Fruit fly (Drosophila melanogaster) whole organism, embryonic: ENCODE results near the gene cort.

ENCODE experiments used
- Aef1 ChIP-seq: fragments of 200-800 bp; sonication (Bioruptor generic); IDR thresholded peaks from 3 replicates; pipeline ENCODE4 v1.3.6; 2022; ENCODE audit warnings: missing biosample characterization, missing genetic modification characterization
- Antp ChIP-seq: fragments of 200-800 bp; sonication (Bioruptor generic); optimal IDR thresholded peaks from 3 replicates; lab custom pipeline; 2016; ENCODE audit warnings: missing biosample characterization, missing genetic modification characterization
- Atf-2 ChIP-seq: fragments of 200-800 bp; sonication (Bioruptor generic); optimal IDR thresholded peaks from 2 replicates; lab custom pipeline; 2016; ENCODE audit warnings: missing biosample characterization, missing genetic modification characterization
- Awh ChIP-seq: fragments of 200-800 bp; sonication (Bioruptor generic); IDR thresholded peaks from 2 replicates; pipeline ENCODE4, ENCODE4 v1.3.6; 2022; ENCODE audit warnings: missing biosample characterization, missing genetic modification characterization
- CG11247 ChIP-seq: fragments of 200-800 bp; sonication (Bioruptor generic); IDR thresholded peaks from 2 replicates; pipeline ENCODE4 v1.3.6; 2022; ENCODE audit warnings: missing biosample characterization, missing genetic modification characterization
- CG12104 ChIP-seq: fragments of 200-800 bp; sonication (Bioruptor generic); optimal IDR thresholded peaks from 3 replicates; lab custom pipeline; 2016; ENCODE audit warnings: missing biosample characterization, missing genetic modification characterization
- CG1233 ChIP-seq: fragments of 200-800 bp; sonication (Bioruptor generic); optimal IDR thresholded peaks from 4 replicates; lab custom pipeline; 2018; ENCODE audit warnings: missing biosample characterization, mild to moderate bottlenecking, missing genetic modification characterization
- CG13287 ChIP-seq: fragments of 200-800 bp; sonication (Bioruptor generic); IDR thresholded peaks from 2 replicates; pipeline ENCODE4 v1.3.6; 2022; ENCODE audit warnings: missing biosample characterization, missing genetic modification characterization; ENCODE audit not compliant: partially characterized antibody
- CG13424 ChIP-seq: fragments of 200-800 bp; sonication (Bioruptor generic); optimal IDR thresholded peaks from 2 replicates; lab custom pipeline; 2019; ENCODE audit warnings: missing biosample characterization, mild to moderate bottlenecking, missing genetic modification characterization, moderate library complexity
- CG1603 ChIP-seq: fragments of 200-800 bp; sonication (Bioruptor generic); optimal IDR thresholded peaks from 2 replicates; lab custom pipeline; 2019; ENCODE audit warnings: missing biosample characterization, mild to moderate bottlenecking, missing genetic modification characterization, moderate library complexity
- CG17612 ChIP-seq: fragments of 200-800 bp; sonication (Bioruptor generic); IDR thresholded peaks from 2 replicates; pipeline ENCODE4 v1.3.6; 2022; ENCODE audit warnings: missing biosample characterization, missing genetic modification characterization
- CG17802 ChIP-seq: fragments of 200-800 bp; sonication (Bioruptor generic); optimal IDR thresholded peaks from 2 replicates; lab custom pipeline; 2018; ENCODE audit warnings: missing biosample characterization, mild to moderate bottlenecking, missing genetic modification characterization, moderate library complexity
- CG17912 ChIP-seq: fragments of 200-800 bp; sonication (Bioruptor generic); optimal IDR thresholded peaks from 2 replicates; lab custom pipeline; 2018; ENCODE audit warnings: missing biosample characterization, mild to moderate bottlenecking, missing genetic modification characterization
- CG30431 ChIP-seq: fragments of 200-800 bp; sonication (Bioruptor generic); optimal IDR thresholded peaks from 2 replicates; lab custom pipeline; 2017; ENCODE audit warnings: missing biosample characterization, missing genetic modification characterization
- CG42726 ChIP-seq: fragments of 200-800 bp; sonication (Bioruptor generic); IDR thresholded peaks from 2 replicates; pipeline ENCODE4 v1.3.6; 2022; ENCODE audit warnings: missing biosample characterization, missing genetic modification characterization; ENCODE audit not compliant: partially characterized antibody
- CG4424 ChIP-seq: fragments of 200-800 bp; sonication (Bioruptor generic); optimal IDR thresholded peaks from 3 replicates; lab custom pipeline; 2016; ENCODE audit warnings: missing biosample characterization, missing genetic modification characterization
- CG6175 ChIP-seq: fragments of 200-800 bp; sonication (Bioruptor generic); IDR thresholded peaks from 3 replicates; pipeline ENCODE4 v1.3.6; 2022; ENCODE audit warnings: missing biosample characterization, missing genetic modification characterization
- CG8290 ChIP-seq, 3 experiments: fragments of 200-800 bp; sonication (Bioruptor generic); optimal IDR thresholded peaks; 2 replicates each; lab custom pipeline; 2016 to 2019; ENCODE audit warnings: missing biosample characterization in 3 of 3, missing genetic modification characterization in 3 of 3, mild to moderate bottlenecking in 2 of 3, moderate library complexity in 1 of 3
- CHES-1-like ChIP-seq: fragments of 200-800 bp; sonication (Bioruptor generic); optimal IDR thresholded peaks from 2 replicates; lab custom pipeline; 2016; ENCODE audit warnings: missing biosample characterization, missing genetic modification characterization
- CTCF ChIP-seq: fragments of 200-800 bp; sonication (Bioruptor generic); optimal IDR thresholded peaks from 2 replicates; lab custom pipeline; 2017; ENCODE audit warnings: missing biosample characterization, mild to moderate bottlenecking, missing genetic modification characterization, moderate library complexity
- Dref ChIP-seq: fragments of 200-800 bp; sonication (Bioruptor generic); IDR thresholded peaks from 2 replicates; pipeline ENCODE4 v1.3.6; 2022; ENCODE audit warnings: missing biosample characterization, missing genetic modification characterization
- Hey ChIP-seq: fragments of 200-800 bp; sonication (Bioruptor generic); optimal IDR thresholded peaks from 3 replicates; lab custom pipeline; 2018; ENCODE audit warnings: missing biosample characterization, mild to moderate bottlenecking, missing genetic modification characterization
- Hmr ChIP-seq: fragments of 200-800 bp; sonication (Bioruptor generic); optimal IDR thresholded peaks from 3 replicates; lab custom pipeline; 2017; ENCODE audit warnings: mild to moderate bottlenecking, missing biosample characterization, missing genetic modification reagents, missing genetic modification characterization
- Hr3 ChIP-seq: fragments of 200-800 bp; sonication (Bioruptor generic); optimal IDR thresholded peaks from 3 replicates; lab custom pipeline; 2016; ENCODE audit warnings: missing biosample characterization, missing genetic modification characterization
- Lhr ChIP-seq: fragments of 200-800 bp; sonication (Bioruptor generic); optimal IDR thresholded peaks from 3 replicates; lab custom pipeline; 2017; ENCODE audit warnings: mild to moderate bottlenecking, missing biosample characterization, missing genetic modification reagents, missing genetic modification characterization
- Meics ChIP-seq: fragments of 200-800 bp; sonication (Bioruptor generic); optimal IDR thresholded peaks from 2 replicates; lab custom pipeline; 2017; ENCODE audit warnings: missing biosample characterization, mild to moderate bottlenecking, missing genetic modification characterization
- Opbp ChIP-seq: fragments of 200-800 bp; sonication (Bioruptor generic); IDR thresholded peaks from 3 replicates; pipeline ENCODE4 v1.3.6; 2022; ENCODE audit warnings: missing biosample characterization, missing genetic modification characterization; ENCODE audit not compliant: partially characterized antibody
- Optix ChIP-seq: fragments of 200-800 bp; sonication (Bioruptor generic); IDR thresholded peaks from 3 replicates; pipeline ENCODE4 v1.3.6; 2022; ENCODE audit warnings: missing biosample characterization, missing genetic modification characterization
- Stat92E ChIP-seq, 3 experiments: fragments of >200 bp in 2 of 3; fragments of 200-800 bp in 1 of 3; sonication (Bioruptor generic) in 1 of 3; optimal IDR thresholded peaks; 2 replicates each; lab custom pipeline; 2017 to 2019; ENCODE audit warnings: missing biosample characterization in 3 of 3, missing genetic modification characterization in 3 of 3, mild to moderate bottlenecking in 1 of 3, moderate library complexity in 1 of 3
- amos ChIP-seq: fragments of 200-800 bp; sonication (Bioruptor generic); IDR thresholded peaks from 2 replicates; pipeline ENCODE4 v1.3.6; 2022; ENCODE audit warnings: missing biosample characterization, missing genetic modification characterization; ENCODE audit not compliant: partially characterized antibody
- ara ChIP-seq: fragments of 200-800 bp; sonication (Bioruptor generic); IDR thresholded peaks from 2 replicates; pipeline ENCODE4 v1.3.6; 2022; ENCODE audit warnings: missing biosample characterization, missing genetic modification characterization
- az2 ChIP-seq: fragments of 200-800 bp; sonication (Bioruptor generic); optimal IDR thresholded peaks from 3 replicates; lab custom pipeline; 2016; ENCODE audit warnings: missing biosample characterization, missing genetic modification characterization
- br ChIP-seq: fragments of >200 bp; optimal IDR thresholded peaks from 2 replicates; lab custom pipeline; 2017
- cad ChIP-seq: fragments of >200 bp; optimal IDR thresholded peaks from 2 replicates; lab custom pipeline; 2017; ENCODE audit warnings: missing biosample characterization, missing genetic modification characterization
- crol ChIP-seq: fragments of 200-800 bp; sonication (Bioruptor generic); IDR thresholded peaks from 2 replicates; pipeline ENCODE4 v1.3.6; 2022; ENCODE audit warnings: missing biosample characterization, missing genetic modification characterization
- dati ChIP-seq: fragments of 200-800 bp; sonication (Bioruptor generic); IDR thresholded peaks from 2 replicates; pipeline ENCODE4 v1.3.6; 2022; ENCODE audit warnings: missing biosample characterization, missing genetic modification characterization
- dysf ChIP-seq: fragments of 200-800 bp; sonication (Bioruptor generic); IDR thresholded peaks from 3 replicates; pipeline ENCODE4 v1.3.6; 2022; ENCODE audit warnings: missing biosample characterization, missing genetic modification characterization
- en ChIP-seq: fragments of 200-800 bp; sonication (Bioruptor generic); optimal IDR thresholded peaks from 2 replicates; lab custom pipeline; 2016; ENCODE audit warnings: missing biosample characterization, missing genetic modification characterization
- gem ChIP-seq: fragments of 200-800 bp; sonication (Bioruptor generic); optimal IDR thresholded peaks from 2 replicates; lab custom pipeline; 2019; ENCODE audit warnings: missing biosample characterization, mild to moderate bottlenecking, missing genetic modification characterization, moderate library complexity
- gsb-n ChIP-seq: fragments of 200-800 bp; sonication (Bioruptor generic); optimal IDR thresholded peaks from 3 replicates; lab custom pipeline; 2018; ENCODE audit warnings: missing biosample characterization, mild to moderate bottlenecking, missing genetic modification characterization
- nmo ChIP-seq: fragments of 200-800 bp; sonication (Bioruptor generic); optimal IDR thresholded peaks from 2 replicates; lab custom pipeline; 2018; ENCODE audit warnings: missing biosample characterization, mild to moderate bottlenecking, missing genetic modification characterization, moderate library complexity
- pho ChIP-seq: fragments of 200-800 bp; sonication (Bioruptor generic); optimal IDR thresholded peaks from 2 replicates; lab custom pipeline; 2016; ENCODE audit warnings: missing biosample characterization, missing genetic modification characterization
- prd ChIP-seq, 3 experiments: fragments of >200 bp in 2 of 3; fragments of 200-800 bp in 1 of 3; sonication (Bioruptor generic) in 1 of 3; optimal IDR thresholded peaks in 2 of 3; IDR thresholded peaks in 1 of 3; 2 replicates in 2 of 3; 3 replicates in 1 of 3; pipeline versions ENCODE4 v1.3.6 to Lab custom; 2017 to 2022; ENCODE audit warnings: missing biosample characterization in 1 of 3, missing genetic modification characterization in 1 of 3
- repo ChIP-seq: fragments of 200-800 bp; sonication (Bioruptor generic); optimal IDR thresholded peaks from 2 replicates; lab custom pipeline; 2016; ENCODE audit warnings: missing biosample characterization, missing genetic modification characterization
- run ChIP-seq: fragments of 200-800 bp; sonication (Bioruptor generic); optimal IDR thresholded peaks from 3 replicates; lab custom pipeline; 2018; ENCODE audit warnings: missing biosample characterization, mild to moderate bottlenecking, missing genetic modification characterization
- sens-2 ChIP-seq: fragments of 200-800 bp; sonication (Bioruptor generic); IDR thresholded peaks from 2 replicates; pipeline ENCODE4 v1.3.6; 2022; ENCODE audit warnings: missing biosample characterization, missing genetic modification characterization
- ssp ChIP-seq: fragments of 200-800 bp; sonication (Bioruptor generic); IDR thresholded peaks from 2 replicates; pipeline ENCODE4 v1.3.6; 2022; ENCODE audit warnings: missing biosample characterization, missing genetic modification characterization
- stc ChIP-seq: fragments of 200-800 bp; sonication (Bioruptor generic); IDR thresholded peaks from 2 replicates; pipeline ENCODE4 v1.3.6; 2022; ENCODE audit warnings: missing biosample characterization, missing genetic modification characterization
- vvl ChIP-seq: fragments of 200-800 bp; sonication (Bioruptor generic); IDR thresholded peaks from 2 replicates; pipeline ENCODE4 v1.3.6; 2022; ENCODE audit warnings: missing biosample characterization, missing genetic modification characterization

cort gene

DNA sequence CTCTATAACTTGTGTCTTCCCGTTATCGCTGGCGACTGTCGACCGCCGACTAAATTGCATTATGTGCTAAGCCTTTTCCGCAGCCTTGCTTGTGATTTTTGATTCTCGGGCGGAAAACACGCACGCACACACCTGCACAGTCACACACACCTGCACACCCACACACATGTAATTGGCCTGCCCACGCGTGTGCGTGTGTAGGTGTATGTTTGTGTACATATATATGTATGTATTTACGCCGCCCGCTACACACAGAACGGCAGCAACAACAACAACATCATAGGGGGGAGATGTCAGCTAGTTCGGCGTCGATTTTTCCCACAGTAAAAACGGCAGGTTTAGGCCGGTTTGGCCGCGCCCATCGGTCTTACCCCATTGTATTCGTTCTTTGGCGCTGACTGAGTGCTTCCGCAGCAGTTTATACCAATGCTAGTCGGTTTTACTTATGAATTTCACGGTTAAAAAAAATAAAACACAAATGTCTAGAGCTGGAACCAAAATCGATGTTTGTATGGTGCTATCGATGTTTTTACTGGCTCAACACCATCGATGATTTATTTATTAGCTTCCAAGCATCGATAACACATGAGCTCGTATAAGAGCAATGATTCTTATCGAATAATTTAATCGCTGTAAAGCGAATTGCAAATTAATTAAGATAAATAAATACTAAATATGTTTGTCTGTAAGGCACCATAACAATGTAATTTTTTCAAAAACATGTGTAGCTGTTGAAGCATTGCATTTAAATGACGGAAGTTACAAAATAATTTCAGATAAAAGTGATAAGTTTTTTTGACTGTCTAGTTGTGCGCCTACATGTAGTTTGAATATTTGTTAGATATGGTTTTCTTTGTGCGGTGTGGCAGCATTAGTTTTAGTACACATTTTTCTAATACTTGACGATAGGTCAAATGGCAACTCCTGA, 46.7 kb upstream of the cort start, which contains the start of gene homer (continued):
- TF ChIP-seq pho (GFP tag; lab: Kevin White, UChicago) (no peak), Meics (GFP tag; lab: Kevin White, UChicago) (no peak), CG6175 (no peak), Awh (GFP tag; lab: Robert Waterston, UW) (no peak), vvl (peak; percentile 18; the same call in 1 of the 2 replicates), CG1603 (tag; lab: Kevin White, UChicago) (peak; percentile 8), CTCF (GFP tag; lab: Kevin White, UChicago) (no peak), stc (GFP tag; lab: Robert Waterston, UW) (no peak; the same call in 1 of the 2 replicates), Hr3 (GFP tag; lab: Kevin White, UChicago) (no peak), gem (tag; lab: Kevin White, UChicago) (no peak), sens-2 (GFP tag; lab: Robert Waterston, UW) (no peak), crol (GFP tag; lab: Robert Waterston, UW) (0 out of 2 replicates have a peak, but pooled peaks have one; percentile 35), CG17912 (GFP tag; lab: Kevin White, UChicago) (no peak), Atf-2 (GFP tag; lab: Kevin White, UChicago) (no peak), Hey (tag; lab: Kevin White, UChicago) (no peak), gsb-n (tag; lab: Kevin White, UChicago) (peak; percentile 48), az2 (GFP tag; lab: Kevin White, UChicago) (no peak), en (peak; percentile 11), prd (optimal IDR thresholded peaks at IDR 0.05; lab: Kevin White, UChicago) (no peak), prd (GFP tag; IDR thresholded peaks at IDR 0.05; lab: Robert Waterston, UW) (no peak; the same call in 2 of the 3 replicates), amos (GFP tag; lab: Robert Waterston, UW) (peak; percentile 95), CG4424 (GFP tag; lab: Kevin White, UChicago) (no peak), repo (no peak), CG42726 (GFP tag; lab: Robert Waterston, UW) (peak; percentile 85), ssp (GFP tag; lab: Robert Waterston, UW) (no peak), CG8290 (GFP tag; optimal IDR thresholded peaks at IDR 0.05; lab: Kevin White, UChicago) (no peak), CG8290 (tag; optimal IDR thresholded peaks at IDR 0.05; lab: Kevin White, UChicago) (no peak), CG1233 (GFP tag; lab: Kevin White, UChicago) (no peak), Lhr (no peak), Hmr (GFP tag; lab: Kevin White, UChicago) (no peak), CG13287 (GFP tag; lab: Robert Waterston, UW) (peak; percentile 88), Optix (GFP tag; lab: Robert Waterston, UW) (no peak), CG11247 (GFP tag; lab: Robert Waterston, UW) (no peak), CG12104 (GFP tag; lab: Kevin White, UChicago) (no peak), br (no peak), Opbp (GFP tag; lab: Robert Waterston, UW) (peak; percentile 96), ara (GFP tag; lab: Robert Waterston, UW) (no peak), CG17612 (GFP tag; lab: Robert Waterston, UW) (no peak), CG30431 (GFP tag; lab: Kevin White, UChicago) (no peak), CG17802 (tag; lab: Kevin White, UChicago) (no peak), CG13424 (tag; lab: Kevin White, UChicago) (no peak), Stat92E (GFP tag; optimal IDR thresholded peaks at IDR 0.05; lab: Kevin White, UChicago) (peak in 1 of 3 experiments; percentile 33), CHES-1-like (GFP tag; lab: Kevin White, UChicago) (peak; percentile 26), cad (GFP tag; lab: Kevin White, UChicago) (no peak), Antp (no peak), dati (GFP tag; lab: Robert Waterston, UW) (no peak), Aef1 (GFP tag; lab: Robert Waterston, UW) (no peak), dysf (GFP tag; lab: Robert Waterston, UW) (no peak), Dref (GFP tag; lab: Robert Waterston, UW) (peak; percentile 98), run (tag; lab: Kevin White, UChicago) (no peak), nmo (GFP tag; lab: Kevin White, UChicago) (peak; percentile 24)
